Worm (Caenorhabditis elegans) whole organism, L1 larva: Measurements from ENCODE around the gene C35A5.6.
A peak's percentile ranks its signal among the peaks of the same experiment; 100 is the strongest.

Experiments
- C04F5.9 ChIP-seq: sonication (generic microtip); optimal IDR thresholded peaks from 2 replicates; lab custom pipeline; 2016; ENCODE audit warnings: missing genetic modification characterization, missing compliant biosample characterization
- C34B4.2 ChIP-seq: sonication (generic microtip); optimal IDR thresholded peaks from 2 replicates; lab custom pipeline; 2017; ENCODE audit warnings: mild to moderate bottlenecking, missing genetic modification characterization, missing compliant biosample characterization
- Y116A8C.19 ChIP-seq: sonication (generic microtip); optimal IDR thresholded peaks from 2 replicates; lab custom pipeline; 2016; ENCODE audit warnings: missing compliant biosample characterization, missing genetic modification characterization, borderline replicate concordance
- aly-2 ChIP-seq: fragments of 150-350 bp; optimal IDR thresholded peaks from 2 replicates; lab custom pipeline; 2014; ENCODE audit warnings: missing biosample characterization, missing genetic modification characterization
- ama-1 ChIP-seq: fragments of 150-350 bp; optimal IDR thresholded peaks from 2 replicates; lab custom pipeline; 2014
- blmp-1 ChIP-seq: fragments of 150-350 bp; optimal IDR thresholded peaks from 2 replicates; lab custom pipeline; 2014; ENCODE audit warnings: missing biosample characterization, missing genetic modification characterization
- ceh-82 ChIP-seq, 3 experiments: fragments of 150-350 bp in 1 of 3; sonication (generic microtip) in 2 of 3; optimal IDR thresholded peaks; 2 replicates each; lab custom pipeline; 2014 to 2017; ENCODE audit warnings: missing biosample characterization in 3 of 3, missing genetic modification characterization in 3 of 3
- ceh-88 ChIP-seq: fragments of 200-800 bp; sonication (Bioruptor generic); IDR thresholded peaks from 2 replicates; pipeline ENCODE4 v1.3.6; 2022; ENCODE audit warnings: missing genetic modification characterization, missing compliant biosample characterization
- dpl-1 ChIP-seq, 3 experiments: fragments of 150-350 bp in 2 of 3; sonication (generic microtip) in 1 of 3; optimal IDR thresholded peaks; 2 replicates each; lab custom pipeline; 2014 to 2017; ENCODE audit warnings: missing biosample characterization in 3 of 3, missing genetic modification characterization in 3 of 3, missing genetic modification reagents in 3 of 3
- dsc-1 ChIP-seq: sonication (generic microtip); optimal IDR thresholded peaks from 2 replicates; lab custom pipeline; 2016; ENCODE audit warnings: mild to moderate bottlenecking, missing genetic modification characterization, missing compliant biosample characterization
- efl-1 ChIP-seq, 4 experiments: fragments of 150-350 bp; optimal IDR thresholded peaks in 3 of 4; peaks in 1 of 4; 1 replicate in 1 of 4; 2 replicates in 3 of 4; lab custom pipeline; 2014; ENCODE audit warnings: missing biosample characterization in 2 of 4, missing genetic modification characterization in 2 of 4, missing genetic modification reagents in 2 of 4
- efl-3 ChIP-seq: fragments of 200-800 bp; sonication (Bioruptor generic); optimal IDR thresholded peaks from 2 replicates; lab custom pipeline; 2018; ENCODE audit warnings: mild to moderate bottlenecking, missing genetic modification characterization, missing compliant biosample characterization
- egl-13 ChIP-seq: sonication (generic microtip); optimal IDR thresholded peaks from 2 replicates; lab custom pipeline; 2016; ENCODE audit warnings: missing genotype, missing genetic modification reagents, missing genetic modification characterization, missing compliant biosample characterization
- egl-27 ChIP-seq, 2 experiments: fragments of 150-350 bp in 1 of 2; sonication (generic microtip); optimal IDR thresholded peaks; 3 replicates each; lab custom pipeline; 2017 to 2018; ENCODE audit warnings: missing biosample characterization in 2 of 2, missing genetic modification characterization in 2 of 2, missing genetic modification reagents in 2 of 2
- elt-2 ChIP-seq: sonication (generic microtip); optimal IDR thresholded peaks from 2 replicates; lab custom pipeline; 2016; ENCODE audit warnings: missing genetic modification characterization, mild to moderate bottlenecking, inconsistent platforms, missing compliant biosample characterization, missing genetic modification reagents
- elt-3 ChIP-seq, 6 experiments: fragments of 150-350 bp in 1 of 6; sonication (generic microtip); optimal IDR thresholded peaks; 2 replicates each; lab custom pipeline; 2017 to 2018; ENCODE audit warnings: missing biosample characterization in 6 of 6, missing genetic modification characterization in 6 of 6, inconsistent platforms in 1 of 6
- fkh-4 ChIP-seq: sonication (generic microtip); optimal IDR thresholded peaks from 2 replicates; lab custom pipeline; 2016; ENCODE audit warnings: missing compliant biosample characterization, missing genetic modification characterization, borderline replicate concordance
- fkh-8 ChIP-seq: sonication (generic microtip); optimal IDR thresholded peaks from 2 replicates; lab custom pipeline; 2016; ENCODE audit warnings: mild to moderate bottlenecking, missing genetic modification characterization, missing compliant biosample characterization
- fos-1 ChIP-seq: fragments of 150-350 bp; optimal IDR thresholded peaks from 2 replicates; lab custom pipeline; 2014; ENCODE audit warnings: missing biosample characterization, missing genetic modification characterization
- grh-1 ChIP-seq: fragments of 200-800 bp; sonication (Bioruptor generic); IDR thresholded peaks from 2 replicates; pipeline ENCODE4 v1.3.6; 2022; ENCODE audit warnings: missing genetic modification reagents, missing genetic modification characterization, missing compliant biosample characterization
- isw-1 ChIP-seq: fragments of 200-800 bp; sonication (Bioruptor generic); IDR thresholded peaks from 2 replicates; pipeline ENCODE4 v1.3.6; 2022; ENCODE audit warnings: missing genetic modification characterization, missing compliant biosample characterization
- lin-14 ChIP-seq: fragments of 200-800 bp; sonication (Bioruptor generic); optimal IDR thresholded peaks from 2 replicates; lab custom pipeline; 2018; ENCODE audit warnings: mild to moderate bottlenecking, missing genetic modification characterization, moderate library complexity, missing compliant biosample characterization
- lin-35 ChIP-seq, 2 experiments: fragments of 150-350 bp; optimal IDR thresholded peaks; 2 replicates each; lab custom pipeline; 2014; ENCODE audit warnings: missing biosample characterization in 2 of 2, missing genetic modification characterization in 2 of 2, missing genetic modification reagents in 2 of 2
- lin-39 ChIP-seq: fragments of 150-350 bp; optimal IDR thresholded peaks from 2 replicates; lab custom pipeline; 2014; ENCODE audit warnings: missing biosample characterization, missing genetic modification reagents, missing genetic modification characterization
- lir-3 ChIP-seq: sonication (generic microtip); optimal IDR thresholded peaks from 2 replicates; lab custom pipeline; 2016; ENCODE audit warnings: mild to moderate bottlenecking, missing genetic modification characterization, moderate library complexity, missing compliant biosample characterization; ENCODE audit not compliant: poor library complexity
- lsy-2 ChIP-seq, 2 experiments: fragments of 150-350 bp; optimal IDR thresholded peaks; 2 replicates each; lab custom pipeline; 2014; ENCODE audit warnings: missing biosample characterization in 2 of 2, missing genetic modification characterization in 2 of 2
- mdl-1 ChIP-seq, 2 experiments: fragments of 150-350 bp; optimal IDR thresholded peaks; 2 replicates each; lab custom pipeline; 2014 to 2017; ENCODE audit warnings: missing biosample characterization in 2 of 2, missing genetic modification characterization in 2 of 2, inconsistent platforms in 1 of 2
- mef-2 ChIP-seq: fragments of 150-350 bp; optimal IDR thresholded peaks from 2 replicates; lab custom pipeline; 2014; ENCODE audit warnings: missing biosample characterization, missing genetic modification characterization
- mep-1 ChIP-seq: fragments of 150-350 bp; optimal IDR thresholded peaks from 2 replicates; lab custom pipeline; 2014; ENCODE audit warnings: missing biosample characterization, missing genetic modification characterization
- nhr-11 ChIP-seq: fragments of 150-350 bp; optimal IDR thresholded peaks from 2 replicates; lab custom pipeline; 2014; ENCODE audit warnings: missing biosample characterization, missing genetic modification characterization
- nhr-20 ChIP-seq: sonication (generic microtip); optimal IDR thresholded peaks from 2 replicates; lab custom pipeline; 2016; ENCODE audit warnings: mild to moderate bottlenecking, missing genetic modification characterization, missing compliant biosample characterization
- nhr-71 ChIP-seq: sonication (generic microtip); optimal IDR thresholded peaks from 2 replicates; lab custom pipeline; 2016; ENCODE audit warnings: mild to moderate bottlenecking, missing genetic modification characterization, moderate library complexity, missing compliant biosample characterization
- nhr-76 ChIP-seq: sonication (generic microtip); optimal IDR thresholded peaks from 2 replicates; lab custom pipeline; 2017; ENCODE audit warnings: missing biosample characterization, missing genetic modification characterization
- nhr-77 ChIP-seq: fragments of 150-350 bp; optimal IDR thresholded peaks from 2 replicates; lab custom pipeline; 2014; ENCODE audit warnings: missing biosample characterization, missing genetic modification characterization
- nhr-85 ChIP-seq: sonication (generic microtip); peaks from one replicate; lab custom pipeline; 2016; ENCODE audit warnings: missing genetic modification characterization, inconsistent platforms, missing compliant biosample characterization
- nhr-90 ChIP-seq: sonication (generic microtip); optimal IDR thresholded peaks from 2 replicates; lab custom pipeline; 2016; ENCODE audit warnings: mild to moderate bottlenecking, missing genetic modification characterization, missing compliant biosample characterization; ENCODE audit not compliant: poor library complexity
- pqm-1 ChIP-seq: sonication (generic microtip); optimal IDR thresholded peaks from 3 replicates; lab custom pipeline; 2017; ENCODE audit warnings: missing biosample characterization, missing genetic modification characterization
- rnt-1 ChIP-seq: sonication (generic microtip); optimal IDR thresholded peaks from 2 replicates; lab custom pipeline; 2016; ENCODE audit warnings: mild to moderate bottlenecking, missing genetic modification characterization, moderate library complexity, missing compliant biosample characterization
- snpc-4 ChIP-seq: fragments of 150-350 bp; optimal IDR thresholded peaks from 2 replicates; lab custom pipeline; 2014; ENCODE audit warnings: missing biosample characterization, missing genetic modification characterization
- snu-23 ChIP-seq: sonication (generic microtip); optimal IDR thresholded peaks from 2 replicates; lab custom pipeline; 2016; ENCODE audit warnings: missing genetic modification characterization, missing compliant biosample characterization
- sox-4 ChIP-seq: sonication (generic microtip); optimal IDR thresholded peaks from 2 replicates; lab custom pipeline; 2016; ENCODE audit warnings: missing genetic modification characterization, missing compliant biosample characterization
- sptf-1 ChIP-seq: fragments of 150-350 bp; optimal IDR thresholded peaks from 2 replicates; lab custom pipeline; 2014; ENCODE audit warnings: missing biosample characterization, missing genetic modification characterization
- swsn-7 ChIP-seq: sonication (generic microtip); optimal IDR thresholded peaks from 2 replicates; lab custom pipeline; 2016; ENCODE audit warnings: missing genetic modification characterization, missing compliant biosample characterization
- tbx-2 ChIP-seq: sonication (generic microtip); optimal IDR thresholded peaks from 2 replicates; lab custom pipeline; 2016; ENCODE audit warnings: missing genetic modification characterization, missing compliant biosample characterization
- unc-130 ChIP-seq: fragments of 150-350 bp; optimal IDR thresholded peaks from 2 replicates; lab custom pipeline; 2017; ENCODE audit warnings: missing biosample characterization, missing genetic modification characterization, inconsistent platforms
- unc-62 ChIP-seq: fragments of 150-350 bp; optimal IDR thresholded peaks from 2 replicates; lab custom pipeline; 2014; ENCODE audit warnings: missing biosample characterization, missing genetic modification reagents, missing genetic modification characterization
- unc-86 ChIP-seq: sonication (generic microtip); optimal IDR thresholded peaks from 2 replicates; lab custom pipeline; 2016; ENCODE audit warnings: missing genetic modification characterization, missing compliant biosample characterization
- unc-98 ChIP-seq: fragments of 200-800 bp; sonication (Bioruptor generic); IDR thresholded peaks from 2 replicates; pipeline ENCODE4 v1.3.6; 2022; ENCODE audit warnings: missing genetic modification characterization, missing compliant biosample characterization
- zip-4 ChIP-seq: fragments of 200-800 bp; sonication (Bioruptor generic); optimal IDR thresholded peaks from 2 replicates; lab custom pipeline; 2018; ENCODE audit warnings: mild to moderate bottlenecking, missing genetic modification characterization, moderate library complexity, missing compliant biosample characterization
- ztf-11 ChIP-seq, 2 experiments: sonication (generic microtip); optimal IDR thresholded peaks; 2 replicates each; lab custom pipeline; 2016 to 2017; ENCODE audit warnings: missing genetic modification characterization in 2 of 2, missing biosample characterization in 1 of 2, missing compliant biosample characterization in 1 of 2

The C35A5.6 gene

DNA sequence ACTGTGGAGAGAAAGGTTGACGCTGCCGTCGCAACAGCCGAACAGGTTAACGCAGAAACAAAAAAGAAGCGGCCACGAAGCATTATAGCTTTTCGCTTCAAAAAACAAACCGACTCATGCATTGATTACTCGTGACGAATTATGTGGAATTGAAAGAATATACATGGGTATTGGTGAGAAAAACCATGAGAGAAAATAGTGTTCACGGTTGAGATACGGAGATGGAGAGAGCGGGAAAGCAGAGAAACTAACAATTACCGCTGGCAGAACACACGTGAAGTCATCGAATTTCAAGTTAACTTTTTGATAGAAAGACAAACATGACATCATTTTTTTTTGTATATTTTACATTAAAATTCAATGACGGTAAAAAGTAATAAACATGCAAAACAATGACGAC, 26.4 kb downstream of the C35A5.6 start:
- TF ChIP-seq unc-130 (tag; lab: Kevin White, UChicago) (no peak), mep-1 (peak; percentile 42), ceh-88 (no peak), lin-35 (GFP tag; optimal IDR thresholded peaks at IDR 0.05; lab: Kevin White, UChicago) (peak; percentile 7 to 56), mef-2 (tag; lab: Kevin White, UChicago) (no peak), nhr-11 (tag; lab: Kevin White, UChicago) (no peak), elt-2 (tag; lab: Kevin White, UChicago) (peak; percentile 17), pqm-1 (no peak), egl-13 (no peak), ama-1 (lab: Kevin White, UChicago) (peak; percentile 58), elt-3 (tag; optimal IDR thresholded peaks at IDR 0.05; lab: Kevin White, UChicago) (peak in 1 of 6 experiments; percentile 17), nhr-20 (peak; percentile 53), dsc-1 (tag; lab: Kevin White, UChicago) (no peak), rnt-1 (peak; percentile 16), Y116A8C.19 (no peak), sptf-1 (no peak), blmp-1 (tag; lab: Kevin White, UChicago) (peak; percentile 44), lir-3 (tag; lab: Kevin White, UChicago) (no peak), egl-27 (tag; optimal IDR thresholded peaks at IDR 0.05; lab: Kevin White, UChicago) (no peak), grh-1 (GFP tag; lab: Robert Waterston, UW) (no peak), lin-14 (GFP tag; lab: Kevin White, UChicago) (peak; percentile 62), nhr-90 (tag; lab: Kevin White, UChicago) (peak; percentile 24), nhr-77 (tag; lab: Kevin White, UChicago) (no peak), lsy-2 (tag; optimal IDR thresholded peaks at IDR 0.05; lab: Kevin White, UChicago) (no peak), unc-86 (tag; lab: Kevin White, UChicago) (no peak), efl-3 (GFP tag; lab: Kevin White, UChicago) (no peak), C34B4.2 (tag; lab: Kevin White, UChicago) (no peak), snpc-4 (tag; lab: Kevin White, UChicago) (no peak), dpl-1 (GFP tag; optimal IDR thresholded peaks at IDR 0.05; lab: Kevin White, UChicago) (peak in 2 of 3 experiments; percentile 14 to 35), sox-4 (tag; lab: Kevin White, UChicago) (no peak), ceh-82 (tag; optimal IDR thresholded peaks at IDR 0.05; lab: Kevin White, UChicago) (no peak), C04F5.9 (tag; lab: Kevin White, UChicago) (no peak), ztf-11 (tag; optimal IDR thresholded peaks at IDR 0.05; lab: Kevin White, UChicago) (no peak), fkh-8 (peak; percentile 50), isw-1 (no peak), snu-23 (GFP tag; lab: Kevin White, UChicago) (peak; percentile 45), mdl-1 (tag; optimal IDR thresholded peaks at IDR 0.05; lab: Kevin White, UChicago) (peak in 1 of 2 experiments; percentile 31), efl-1 (optimal IDR thresholded peaks at IDR 0.05; lab: Kevin White, UChicago) (peak in 1 of 2 experiments; percentile 27), efl-1 (GFP tag; optimal IDR thresholded peaks at IDR 0.05 in 1 of 2; lab: Kevin White, UChicago) (peak; percentile 13 to 93), swsn-7 (tag; lab: Kevin White, UChicago) (no peak), fos-1 (tag; lab: Kevin White, UChicago) (no peak), nhr-71 (tag; lab: Kevin White, UChicago) (peak; percentile 63)

DNA sequence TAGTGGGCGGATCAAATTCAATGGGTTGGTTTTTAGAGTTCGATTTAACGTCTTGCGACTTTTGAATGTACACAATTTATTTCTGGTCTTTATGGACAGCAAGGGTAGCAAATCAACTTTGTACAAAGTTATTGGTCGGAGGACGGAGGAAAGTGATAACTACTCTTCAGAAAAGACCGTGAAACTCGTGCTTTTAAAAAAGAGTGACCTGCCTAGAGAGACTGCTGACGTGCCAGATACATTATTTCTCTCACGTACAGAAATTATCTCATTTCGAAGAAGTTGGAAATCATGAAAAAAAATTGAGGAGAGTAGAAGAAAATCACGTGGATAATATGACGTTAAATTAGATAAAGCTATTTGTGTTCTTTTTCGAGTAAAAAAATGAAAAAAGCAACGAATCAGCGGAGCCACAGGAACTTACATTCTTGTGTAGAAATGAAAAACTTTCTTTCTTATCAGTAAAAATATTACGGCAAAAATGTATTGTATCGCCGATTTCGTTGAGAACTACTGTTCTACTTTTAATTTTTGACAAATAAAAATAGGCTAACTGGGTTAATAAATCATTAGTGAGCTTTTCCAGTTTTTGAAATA, 27.3 kb downstream of the C35A5.6 start, which contains the start of gene ppm-1.A:
Gene ppm-1.A, minus strand, starts transcription at position 294 of the 597 bp plus-strand sequence.
- TF ChIP-seq aly-2 (tag; lab: Kevin White, UChicago), result no peak
- TF ChIP-seq nhr-76 (tag; lab: Kevin White, UChicago), result no peak
- no peak for TF ChIP-seq unc-62 (GFP tag; lab: Kevin White, UChicago)
- TF ChIP-seq nhr-85 (tag; lab: Kevin White, UChicago), result peak; percentile 60
- TF ChIP-seq fkh-4 (tag; lab: Kevin White, UChicago), result no peak
- no peak for TF ChIP-seq fkh-8
- TF ChIP-seq ceh-82 (tag; optimal IDR thresholded peaks at IDR 0.05; lab: Kevin White, UChicago), result no peak
- no peak for TF ChIP-seq unc-98 (GFP tag; lab: Robert Waterston, UW)
- TF ChIP-seq grh-1 (GFP tag; lab: Robert Waterston, UW), result no peak
- no peak for TF ChIP-seq dsc-1 (tag; lab: Kevin White, UChicago)
- TF ChIP-seq lin-35 (GFP tag; optimal IDR thresholded peaks at IDR 0.05; lab: Kevin White, UChicago), result peak in 1 of 2 experiments; percentile 44
- TF ChIP-seq egl-27 (tag; optimal IDR thresholded peaks at IDR 0.05; lab: Kevin White, UChicago), result no peak
- no peak for TF ChIP-seq nhr-11 (tag; lab: Kevin White, UChicago)
- peak; percentile 10 for TF ChIP-seq lir-3 (tag; lab: Kevin White, UChicago)
- TF ChIP-seq pqm-1, result no peak
- TF ChIP-seq lsy-2 (tag; optimal IDR thresholded peaks at IDR 0.05; lab: Kevin White, UChicago), result peak; percentile 1 to 28
- TF ChIP-seq lin-39 (tag; lab: Kevin White, UChicago), result no peak
- no peak for TF ChIP-seq tbx-2 (tag; lab: Kevin White, UChicago)
- no peak for TF ChIP-seq zip-4 (GFP tag; lab: Kevin White, UChicago)
- peak in 2 of 6 experiments; percentile 14 to 60 for TF ChIP-seq elt-3 (tag; optimal IDR thresholded peaks at IDR 0.05; lab: Kevin White, UChicago)
- no peak for TF ChIP-seq snpc-4 (tag; lab: Kevin White, UChicago)
- TF ChIP-seq nhr-77 (tag; lab: Kevin White, UChicago), result no peak
